Fruit fly (Drosophila melanogaster): Measurements from ENCODE around the gene Nup133.

Gene Nup133

dm6 chr3R:22720808-22721306 is 30.4 kb downstream of the Nup133 start, which contains the start of gene wge (continued):
- TF ChIP-seq ranshi (GFP tag; IDR thresholded peaks at IDR 0.05) (no peak), CG2199 (GFP tag; IDR thresholded peaks at IDR 0.05) (no peak), bsh (GFP tag; optimal IDR thresholded peaks at IDR 0.05) (peak in 1 of 2 experiments; percentile 94), CG31388 (GFP tag; optimal IDR thresholded peaks at IDR 0.05) (no peak), slou (GFP tag; optimal IDR thresholded peaks at IDR 0.05) (no peak), lbe (GFP tag; optimal IDR thresholded peaks at IDR 0.05) (peak; percentile 39), CG10147 (GFP tag; optimal IDR thresholded peaks at IDR 0.05) (no peak), fd102C (GFP tag; optimal IDR thresholded peaks at IDR 0.05) (no peak), Hr51 (GFP tag; optimal IDR thresholded peaks at IDR 0.05) (no peak), CG18764 (GFP tag; optimal IDR thresholded peaks at IDR 0.05) (no peak), ssp (GFP tag; IDR thresholded peaks at IDR 0.05) (no peak), CG4617 (GFP tag; optimal IDR thresholded peaks at IDR 0.05; ENCODE audit: borderline replicate concordance) (peak; percentile 88), kay (GFP tag; optimal IDR thresholded peaks at IDR 0.05) (peak; percentile 81), Eip74EF (GFP tag; optimal IDR thresholded peaks at IDR 0.05) (no peak), dmrt99B (tag; optimal IDR thresholded peaks at IDR 0.05) (no peak), Sry-β (GFP tag; optimal IDR thresholded peaks at IDR 0.05) (no peak), esg (GFP tag; conservative IDR thresholded peaks at IDR 0.05) (no peak), nerfin-1 (tag; optimal IDR thresholded peaks at IDR 0.05) (peak; percentile 72)

- TF ChIP-seq CG10209 (GFP tag; optimal IDR thresholded peaks at IDR 0.05) (peak; percentile 71), ci (GFP tag; IDR thresholded peaks at IDR 0.05) (peak; percentile 82), ttk (GFP tag; IDR thresholded peaks at IDR 0.05) (peak; percentile 74), dysf (GFP tag; IDR thresholded peaks at IDR 0.05) (peak; percentile 72; the same call in 2 of the 3 replicates), CG13894 (tag; optimal IDR thresholded peaks at IDR 0.05) (peak; percentile 81), repo (GFP tag; optimal IDR thresholded peaks at IDR 0.05) (no peak), ewg (GFP tag; optimal IDR thresholded peaks at IDR 0.05) (peak; percentile 19), HLHmδ (GFP tag; optimal IDR thresholded peaks at IDR 0.05) (no peak), zfh2 (GFP tag; optimal IDR thresholded peaks at IDR 0.05) (peak; percentile 14), Usf (GFP tag; optimal IDR thresholded peaks at IDR 0.05) (peak; percentile 13), yki (optimal IDR thresholded peaks at IDR 0.05) (no peak), Mes4 (GFP tag; optimal IDR thresholded peaks at IDR 0.05) (no peak), zfh1 (GFP tag; IDR thresholded peaks at IDR 0.05) (peak; percentile 51; the same call in 1 of the 3 replicates), Drgx (GFP tag; IDR thresholded peaks at IDR 0.05) (peak; percentile 68), CG32532 (GFP tag; IDR thresholded peaks at IDR 0.05) (peak; percentile 89), CG18764 (GFP tag; optimal IDR thresholded peaks at IDR 0.05) (peak; percentile 64), dmrt99B (tag; optimal IDR thresholded peaks at IDR 0.05) (peak; percentile 83), Eip74EF (GFP tag; optimal IDR thresholded peaks at IDR 0.05) (peak in 1 of 2 experiments; percentile 73), CG6683 (GFP tag; optimal IDR thresholded peaks at IDR 0.05) (peak; percentile 66), Doc3 (GFP tag; IDR thresholded peaks at IDR 0.05; ENCODE audit: partially characterized antibody) (peak; percentile 77), CG10366 (GFP tag; IDR thresholded peaks at IDR 0.05) (peak; percentile 65), CHES-1-like (GFP tag; optimal IDR thresholded peaks at IDR 0.05) (peak; percentile 58), Rfx (GFP tag; IDR thresholded peaks at IDR 0.05) (peak; percentile 86), sisA (GFP tag; IDR thresholded peaks at IDR 0.05) (peak; percentile 24; the same call in 1 of the 2 replicates), HLH3B (GFP tag; IDR thresholded peaks at IDR 0.05) (peak; percentile 87), grau (tag; optimal IDR thresholded peaks at IDR 0.05) (peak; percentile 85), mirr (GFP tag; optimal IDR thresholded peaks at IDR 0.05) (peak; percentile 43), TFAM (GFP tag; optimal IDR thresholded peaks at IDR 0.05) (no peak), tup (GFP tag; optimal IDR thresholded peaks at IDR 0.05) (no peak), CG10654 (GFP tag; optimal IDR thresholded peaks at IDR 0.05) (peak; percentile 49), dmrt11E (tag; optimal IDR thresholded peaks at IDR 0.05) (peak; percentile 76), Hr3 (GFP tag; optimal IDR thresholded peaks at IDR 0.05) (peak; percentile 72), fd102C (GFP tag; optimal IDR thresholded peaks at IDR 0.05) (no peak)
Measured at dm6 chr3R:22724149-22724973, 34.0 kb downstream of the Nup133 start, which contains the start of gene Irp-1A. Gene Irp-1A, minus strand, starts transcription at chr3R:22724587.
